Worm (Caenorhabditis elegans) whole organism, L2 larva: ENCODE results near the gene abts-3.

Experiments used
- F13H6.1 ChIP-seq: sonication (generic microtip); optimal IDR thresholded peaks from 2 replicates; lab custom pipeline; 2016; ENCODE audit warnings: missing genetic modification characterization, missing compliant biosample characterization
- R02D3.7 ChIP-seq: fragments of 150-350 bp; optimal IDR thresholded peaks from 2 replicates; lab custom pipeline; 2014; ENCODE audit warnings: missing biosample characterization, missing genetic modification characterization
- Y55F3AM.14 ChIP-seq: fragments of 200-800 bp; sonication (Bioruptor generic); optimal IDR thresholded peaks from 2 replicates; lab custom pipeline; 2018; ENCODE audit warnings: mild to moderate bottlenecking, missing genetic modification characterization, missing compliant biosample characterization
- alr-1 ChIP-seq: fragments of 150-350 bp; optimal IDR thresholded peaks from 2 replicates; lab custom pipeline; 2014; ENCODE audit warnings: missing biosample characterization, missing genetic modification characterization
- aly-2 ChIP-seq: fragments of 150-350 bp; optimal IDR thresholded peaks from 2 replicates; lab custom pipeline; 2014; ENCODE audit warnings: missing biosample characterization, missing genetic modification characterization
- blmp-1 ChIP-seq: sonication (generic microtip); optimal IDR thresholded peaks from 2 replicates; lab custom pipeline; 2017; ENCODE audit warnings: missing genetic modification characterization, mild to moderate bottlenecking, missing compliant biosample characterization, antibody characterized with exemption, moderate library complexity; ENCODE audit not compliant: insufficient read depth
- ceh-82 ChIP-seq: fragments of 150-350 bp; optimal IDR thresholded peaks from 2 replicates; lab custom pipeline; 2014; ENCODE audit warnings: missing biosample characterization, missing genetic modification characterization
- crh-2 ChIP-seq: sonication (generic microtip); optimal IDR thresholded peaks from 2 replicates; lab custom pipeline; 2017; ENCODE audit warnings: missing biosample characterization, missing genetic modification characterization
- dmd-4 ChIP-seq: sonication (generic microtip); optimal IDR thresholded peaks from 2 replicates; lab custom pipeline; 2017; ENCODE audit warnings: missing biosample characterization, missing genetic modification characterization
- elt-1 ChIP-seq: fragments of 150-350 bp; optimal IDR thresholded peaks from 2 replicates; lab custom pipeline; 2014; ENCODE audit warnings: missing biosample characterization, missing genetic modification characterization
- elt-3 ChIP-seq: sonication (generic microtip); optimal IDR thresholded peaks from 2 replicates; lab custom pipeline; 2017; ENCODE audit warnings: missing biosample characterization, missing genetic modification characterization
- fos-1 ChIP-seq: fragments of 150-350 bp; optimal IDR thresholded peaks from 2 replicates; lab custom pipeline; 2014; ENCODE audit warnings: missing biosample characterization, missing genetic modification characterization
- gmeb-1 ChIP-seq: fragments of 150-350 bp; optimal IDR thresholded peaks from 2 replicates; lab custom pipeline; 2014; ENCODE audit warnings: missing biosample characterization, missing genetic modification characterization
- lin-11 ChIP-seq: fragments of 150-350 bp; sonication (generic microtip); optimal IDR thresholded peaks from 2 replicates; lab custom pipeline; 2014; ENCODE audit warnings: missing biosample characterization, missing genetic modification characterization, inconsistent platforms, mixed read lengths
- lin-39 ChIP-seq: fragments of 150-350 bp; optimal IDR thresholded peaks from 2 replicates; lab custom pipeline; 2014; ENCODE audit warnings: missing biosample characterization, missing genetic modification reagents, missing genetic modification characterization
- mab-5 ChIP-seq: fragments of 150-350 bp; optimal IDR thresholded peaks from 2 replicates; lab custom pipeline; 2014; ENCODE audit warnings: missing biosample characterization, missing genetic modification characterization
- mbf-1 ChIP-seq: sonication (generic microtip); optimal IDR thresholded peaks from 2 replicates; lab custom pipeline; 2017; ENCODE audit warnings: missing biosample characterization, missing genetic modification characterization
- mdl-1 ChIP-seq, 2 experiments: fragments of 150-350 bp in 1 of 2; sonication (generic microtip) in 1 of 2; optimal IDR thresholded peaks; 2 replicates each; lab custom pipeline; 2017; ENCODE audit warnings: missing biosample characterization in 2 of 2, missing genetic modification characterization in 2 of 2
- nhr-10 ChIP-seq: sonication (generic microtip); optimal IDR thresholded peaks from 2 replicates; lab custom pipeline; 2017; ENCODE audit warnings: missing biosample characterization, missing genetic modification characterization
- nhr-11 ChIP-seq: fragments of 150-350 bp; optimal IDR thresholded peaks from 2 replicates; lab custom pipeline; 2014; ENCODE audit warnings: missing biosample characterization, missing genetic modification characterization
- nhr-12 ChIP-seq: fragments of 150-350 bp; optimal IDR thresholded peaks from 2 replicates; lab custom pipeline; 2014; ENCODE audit warnings: missing biosample characterization, missing genetic modification characterization
- nhr-129 ChIP-seq: fragments of 150-350 bp; optimal IDR thresholded peaks from 2 replicates; lab custom pipeline; 2014; ENCODE audit warnings: missing biosample characterization, missing genetic modification characterization
- nhr-23 ChIP-seq: fragments of 150-350 bp; optimal IDR thresholded peaks from 2 replicates; lab custom pipeline; 2014; ENCODE audit warnings: missing biosample characterization, missing genetic modification reagents, missing genetic modification characterization
- nhr-237 ChIP-seq: fragments of 150-350 bp; optimal IDR thresholded peaks from 2 replicates; lab custom pipeline; 2014; ENCODE audit warnings: missing biosample characterization, missing genetic modification characterization
- nhr-25 ChIP-seq: fragments of 150-350 bp; sonication (generic microtip); optimal IDR thresholded peaks from 3 replicates; lab custom pipeline; 2014; ENCODE audit warnings: missing biosample characterization, missing genetic modification characterization
- peb-1 ChIP-seq: fragments of 150-350 bp; optimal IDR thresholded peaks from 2 replicates; lab custom pipeline; 2014; ENCODE audit warnings: missing biosample characterization, missing genetic modification characterization
- sma-3 ChIP-seq: sonication (generic microtip); optimal IDR thresholded peaks from 2 replicates; lab custom pipeline; 2016; ENCODE audit warnings: missing genetic modification reagents, missing genetic modification characterization, missing compliant biosample characterization
- sma-9 ChIP-seq, 2 experiments: fragments of 150-350 bp in 1 of 2; sonication (generic microtip) in 1 of 2; optimal IDR thresholded peaks; 2 replicates each; lab custom pipeline; 2014 to 2016; ENCODE audit warnings: missing genetic modification characterization in 2 of 2, mild to moderate bottlenecking in 1 of 2, missing biosample characterization in 1 of 2, missing compliant biosample characterization in 1 of 2, missing genetic modification reagents in 1 of 2, moderate library complexity in 1 of 2
- unc-39 ChIP-seq: fragments of 150-350 bp; optimal IDR thresholded peaks from 2 replicates; lab custom pipeline; 2014; ENCODE audit warnings: missing biosample characterization, missing genetic modification characterization
- unc-55 ChIP-seq: fragments of 150-350 bp; sonication (generic microtip); optimal IDR thresholded peaks from 3 replicates; lab custom pipeline; 2014; ENCODE audit warnings: missing biosample characterization, missing genetic modification reagents, missing genetic modification characterization
- zag-1 ChIP-seq: fragments of 150-350 bp; optimal IDR thresholded peaks from 2 replicates; lab custom pipeline; 2014; ENCODE audit warnings: missing biosample characterization, missing genetic modification characterization
- ztf-4 ChIP-seq: fragments of 150-350 bp; optimal IDR thresholded peaks from 2 replicates; lab custom pipeline; 2014; ENCODE audit warnings: missing biosample characterization, missing genetic modification characterization

Gene abts-3

DNA sequence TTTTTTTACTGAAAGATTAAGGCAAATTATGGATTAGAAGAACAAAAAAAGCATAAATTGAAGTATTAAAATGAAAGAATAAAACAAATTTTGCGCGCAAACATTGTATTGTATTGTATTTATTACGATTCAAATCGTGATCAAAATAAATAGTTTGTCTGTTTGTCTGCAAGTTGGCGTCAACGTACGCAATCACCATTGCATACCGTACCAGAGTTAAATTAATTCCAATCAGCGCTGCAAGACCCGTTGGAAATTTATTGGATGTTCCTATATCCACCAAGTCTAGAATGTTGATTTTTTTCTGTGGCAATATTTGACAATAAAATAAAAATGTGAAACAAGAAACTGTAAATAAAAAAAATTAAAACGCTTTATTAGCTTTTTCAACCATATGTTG, 19.5 kb upstream of the abts-3 start, which contains the start of gene heri-1:
TSS of gene heri-1 (minus strand) at position 8 of the 400 bp plus-strand sequence.
- TF ChIP-seq lin-39 (tag; lab: Kevin White, UChicago) (no peak), gmeb-1 (tag; lab: Kevin White, UChicago) (no peak), nhr-10 (tag; lab: Kevin White, UChicago) (no peak), crh-2 (tag; lab: Kevin White, UChicago) (no peak), mbf-1 (tag; lab: Kevin White, UChicago) (no peak)

DNA sequence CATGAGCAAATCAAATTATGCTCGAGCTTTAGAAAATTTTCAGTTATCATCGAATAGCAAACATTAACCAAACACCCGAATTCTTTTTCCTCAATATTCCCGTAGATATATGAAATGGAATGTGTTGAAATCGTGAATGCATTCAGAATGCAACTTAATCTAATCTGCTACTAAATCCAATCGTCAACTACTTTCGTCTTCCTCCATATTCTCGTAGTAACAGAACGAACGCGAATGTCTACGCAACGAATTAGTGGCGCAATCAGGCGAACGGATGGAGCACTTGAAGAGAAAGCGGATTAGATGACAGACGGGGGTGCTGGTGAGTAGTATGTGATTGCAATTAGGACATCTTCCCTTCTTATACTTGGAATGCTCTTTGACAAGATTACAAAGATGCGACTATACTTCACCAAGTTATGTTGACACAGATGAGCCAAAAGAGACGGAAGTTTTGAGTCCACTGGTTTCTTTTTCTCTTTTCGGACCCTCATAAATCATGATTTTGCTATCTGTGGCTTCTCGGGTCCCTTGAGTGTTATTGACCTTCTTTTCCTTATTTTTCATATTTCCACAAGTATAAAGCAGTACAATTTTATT, 18.8 kb upstream of the abts-3 start:
- TF ChIP-seq mab-5 (tag; lab: Kevin White, UChicago) (peak; percentile 73), ztf-4 (tag; lab: Kevin White, UChicago) (no peak)

DNA sequence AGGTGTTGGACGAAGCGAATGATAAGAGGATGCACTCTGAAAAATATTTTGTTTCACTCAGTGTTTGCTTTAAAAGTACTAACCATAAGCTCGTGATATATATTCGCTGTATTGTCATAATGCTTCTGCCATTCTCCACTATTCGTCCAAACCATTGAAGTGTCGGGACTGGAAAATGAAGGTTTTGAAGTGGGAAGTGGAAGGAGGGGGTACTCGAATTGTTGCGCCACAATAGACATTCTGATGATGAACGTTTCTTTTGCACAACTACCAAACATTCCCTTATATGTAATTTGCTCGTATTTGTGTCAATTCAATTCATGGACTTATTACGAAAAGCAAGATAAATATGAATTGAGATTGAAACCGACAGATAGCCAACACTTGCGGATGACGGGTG, 17.4 kb upstream of the abts-3 start:
- TF ChIP-seq nhr-12 (tag; lab: Kevin White, UChicago) = no peak
- TF ChIP-seq nhr-10 (tag; lab: Kevin White, UChicago) = no peak
- TF ChIP-seq dmd-4 (tag; lab: Kevin White, UChicago) = no peak
- no peak for TF ChIP-seq F13H6.1 (tag; lab: Kevin White, UChicago)
- TF ChIP-seq peb-1 = no peak
- no peak for TF ChIP-seq nhr-25
- TF ChIP-seq mdl-1 (tag; optimal IDR thresholded peaks at IDR 0.05; lab: Kevin White, UChicago) = no peak
- TF ChIP-seq unc-39 (tag; lab: Kevin White, UChicago) = no peak

DNA sequence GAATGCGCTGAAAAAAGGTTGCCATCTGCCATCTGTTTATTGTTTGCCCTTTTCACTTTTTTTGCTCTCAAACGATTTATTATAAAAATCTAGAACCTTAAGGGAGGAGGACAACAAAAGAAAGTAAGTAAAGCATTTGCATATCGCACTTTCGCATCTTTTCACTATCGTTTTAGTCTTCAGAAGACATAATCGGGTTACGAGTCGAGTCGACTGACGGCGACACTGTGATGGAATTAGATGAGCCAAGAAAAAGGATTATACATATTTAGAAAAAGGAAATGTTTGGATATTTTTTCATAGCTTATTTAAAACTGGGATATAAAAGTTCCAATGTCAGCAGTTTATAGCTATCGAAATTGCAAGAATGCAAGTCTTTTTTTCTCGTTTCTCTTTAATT, 16.0 kb upstream of the abts-3 start:
- no peak for TF ChIP-seq lin-11
- no peak for TF ChIP-seq nhr-25
- TF ChIP-seq sma-9 (GFP tag; optimal IDR thresholded peaks at IDR 0.05; lab: Kevin White, UChicago) = no peak
- no peak for TF ChIP-seq sma-9 (tag; optimal IDR thresholded peaks at IDR 0.05; lab: Kevin White, UChicago)
- no peak for TF ChIP-seq nhr-237
- TF ChIP-seq nhr-129 (tag; lab: Kevin White, UChicago) = no peak
- TF ChIP-seq sma-3 = no peak
- no peak for TF ChIP-seq nhr-10 (tag; lab: Kevin White, UChicago)
- no peak for TF ChIP-seq aly-2 (tag; lab: Kevin White, UChicago)
- TF ChIP-seq mab-5 (tag; lab: Kevin White, UChicago) = no peak
- no peak for TF ChIP-seq alr-1 (tag; lab: Kevin White, UChicago)
- TF ChIP-seq unc-39 (tag; lab: Kevin White, UChicago) = no peak
- TF ChIP-seq ceh-82 (tag; lab: Kevin White, UChicago) = no peak
- no peak for TF ChIP-seq nhr-23 (tag; lab: Kevin White, UChicago)
- TF ChIP-seq blmp-1 = no peak

DNA sequence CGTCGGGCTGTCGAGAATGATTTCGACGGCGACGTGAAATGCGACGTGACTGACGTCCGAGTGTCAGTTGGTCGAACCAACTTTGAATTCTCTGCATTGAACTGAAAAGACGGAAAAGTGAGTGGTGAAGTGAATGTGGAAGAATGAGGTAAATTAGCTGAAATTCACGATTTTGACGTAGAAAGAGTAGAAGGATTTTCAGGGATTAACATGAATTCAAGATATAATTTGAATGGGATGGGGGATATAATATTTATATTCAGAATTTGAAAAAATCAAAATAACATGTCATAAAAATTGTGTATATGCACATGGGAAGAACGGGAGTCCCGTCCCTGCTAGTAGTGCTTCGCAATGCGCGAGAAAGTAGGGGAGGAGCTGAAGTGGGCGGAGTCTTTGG, 14.5 kb upstream of the abts-3 start, which contains the start of gene C29H12.6:
TSS of gene C29H12.6 (minus strand) at position 101 of the 400 bp plus-strand sequence.
- TF ChIP-seq nhr-23 (tag; lab: Kevin White, UChicago) (no peak), nhr-10 (tag; lab: Kevin White, UChicago) (no peak), Y55F3AM.14 (no peak), unc-55 (GFP tag; lab: Kevin White, UChicago) (no peak), unc-39 (tag; lab: Kevin White, UChicago) (no peak), ztf-4 (tag; lab: Kevin White, UChicago) (no peak), nhr-12 (tag; lab: Kevin White, UChicago) (no peak), alr-1 (tag; lab: Kevin White, UChicago) (no peak), F13H6.1 (tag; lab: Kevin White, UChicago) (no peak), elt-1 (tag; lab: Kevin White, UChicago) (no peak), R02D3.7 (tag; lab: Kevin White, UChicago) (no peak), fos-1 (tag; lab: Kevin White, UChicago) (no peak), zag-1 (tag; lab: Kevin White, UChicago) (no peak), elt-3 (tag; lab: Kevin White, UChicago) (no peak), nhr-11 (no peak)
